Fruit fly (Drosophila melanogaster) whole organism, prepupa: ENCODE data around the gene ZC3H3.

Source experiments
- CG10631 ChIP-seq: fragments of 200-800 bp; sonication (Bioruptor generic); optimal IDR thresholded peaks from 2 replicates; lab custom pipeline; 2016; ENCODE audit warnings: missing biosample characterization, missing genetic modification characterization
- CG10669 ChIP-seq: fragments of 200-800 bp; sonication (Bioruptor generic); optimal IDR thresholded peaks from 3 replicates; lab custom pipeline; 2018; ENCODE audit warnings: missing biosample characterization, mild to moderate bottlenecking, missing genetic modification characterization, moderate library complexity
- CG11294 ChIP-seq: fragments of 200-800 bp; sonication (Bioruptor generic); IDR thresholded peaks from 2 replicates; pipeline ENCODE4 v1.3.6; 2022; ENCODE audit warnings: missing biosample characterization, missing genetic modification characterization
- CG11762 ChIP-seq: fragments of 200-800 bp; sonication (Bioruptor generic); optimal IDR thresholded peaks from 3 replicates; lab custom pipeline; 2016; ENCODE audit warnings: missing biosample characterization, missing genetic modification characterization; ENCODE audit not compliant: insufficient read depth
- CG11902 ChIP-seq: fragments of 200-800 bp; sonication (Bioruptor generic); optimal IDR thresholded peaks from 3 replicates; lab custom pipeline; 2016; ENCODE audit warnings: missing biosample characterization, missing genetic modification characterization
- CG15336 ChIP-seq: fragments of 200-800 bp; sonication (Bioruptor generic); IDR thresholded peaks from 2 replicates; pipeline ENCODE4 v1.3.6; 2022; ENCODE audit warnings: missing biosample characterization, missing genetic modification characterization
- CG16779 ChIP-seq: fragments of 200-800 bp; sonication (Bioruptor generic); optimal IDR thresholded peaks from 3 replicates; lab custom pipeline; 2017; ENCODE audit warnings: missing biosample characterization, mild to moderate bottlenecking, missing genetic modification characterization
- CG3032 ChIP-seq: fragments of 200-800 bp; optimal IDR thresholded peaks from 2 replicates; lab custom pipeline; 2019; ENCODE audit warnings: missing biosample characterization, mild to moderate bottlenecking, missing genetic modification characterization, moderate library complexity
- CG31627 ChIP-seq: fragments of 200-800 bp; sonication (Bioruptor generic); optimal IDR thresholded peaks from 3 replicates; lab custom pipeline; 2016; ENCODE audit warnings: missing biosample characterization, missing genetic modification characterization
- CG32006 ChIP-seq: fragments of 200-800 bp; sonication (Bioruptor generic); optimal IDR thresholded peaks from 3 replicates; lab custom pipeline; 2017; ENCODE audit warnings: missing biosample characterization, mild to moderate bottlenecking, missing genetic modification characterization
- CG34406 ChIP-seq: fragments of 200-800 bp; sonication (Bioruptor generic); optimal IDR thresholded peaks from 3 replicates; lab custom pipeline; 2016; ENCODE audit warnings: missing biosample characterization, missing genetic modification characterization
- CG3919 ChIP-seq: fragments of 200-800 bp; sonication (Bioruptor generic); optimal IDR thresholded peaks from 3 replicates; lab custom pipeline; 2016; ENCODE audit warnings: missing biosample characterization, missing genetic modification characterization
- CG4318 ChIP-seq: fragments of 200-800 bp; sonication (Bioruptor generic); optimal IDR thresholded peaks from 3 replicates; lab custom pipeline; 2017; ENCODE audit warnings: missing biosample characterization, mild to moderate bottlenecking, missing genetic modification characterization
- CG6163 ChIP-seq: fragments of 200-800 bp; sonication (Bioruptor generic); IDR thresholded peaks from 3 replicates; pipeline ENCODE4 v1.3.6; 2022; ENCODE audit warnings: missing biosample characterization, missing genetic modification characterization
- CG6276 ChIP-seq: fragments of 200-800 bp; sonication (Bioruptor generic); optimal IDR thresholded peaks from 2 replicates; lab custom pipeline; 2017; ENCODE audit warnings: missing biosample characterization, mild to moderate bottlenecking, missing genetic modification characterization
- CG6792 ChIP-seq: fragments of 200-800 bp; sonication (Bioruptor generic); optimal IDR thresholded peaks from 3 replicates; lab custom pipeline; 2016; ENCODE audit warnings: missing biosample characterization, missing genetic modification characterization
- CG6854 ChIP-seq: fragments of 200-800 bp; sonication (Bioruptor generic); optimal IDR thresholded peaks from 2 replicates; lab custom pipeline; 2017; ENCODE audit warnings: missing biosample characterization, mild to moderate bottlenecking, missing genetic modification characterization
- CG7368 ChIP-seq: fragments of 200-800 bp; sonication (Bioruptor generic); optimal IDR thresholded peaks from 3 replicates; lab custom pipeline; 2016; ENCODE audit warnings: missing biosample characterization, missing genetic modification characterization
- CG8119 ChIP-seq: fragments of 200-800 bp; sonication (Bioruptor generic); IDR thresholded peaks from 3 replicates; pipeline ENCODE4 v1.3.6; 2022; ENCODE audit warnings: missing biosample characterization, missing genetic modification characterization
- CG8319 ChIP-seq: fragments of 200-800 bp; sonication (Bioruptor generic); optimal IDR thresholded peaks from 3 replicates; lab custom pipeline; 2016; ENCODE audit warnings: missing biosample characterization, missing genetic modification characterization
- CG8632 ChIP-seq: fragments of 200-800 bp; sonication (Bioruptor generic); optimal IDR thresholded peaks from 3 replicates; lab custom pipeline; 2016; ENCODE audit warnings: missing biosample characterization, missing genetic modification characterization
- CG9139 ChIP-seq: fragments of 200-800 bp; sonication (Bioruptor generic); optimal IDR thresholded peaks from 3 replicates; lab custom pipeline; 2017; ENCODE audit warnings: missing biosample characterization, mild to moderate bottlenecking, missing genetic modification characterization
- Eip78C ChIP-seq: fragments of 200-800 bp; sonication (Bioruptor generic); peaks from one replicate; lab custom pipeline; 2016; ENCODE audit warnings: missing biosample characterization, missing genetic modification characterization
- Eip93F ChIP-seq: fragments of 200-800 bp; sonication (Bioruptor generic); optimal IDR thresholded peaks from 2 replicates; lab custom pipeline; 2016; ENCODE audit warnings: missing biosample characterization, mild to moderate bottlenecking, missing genetic modification characterization
- Ets21C ChIP-seq: fragments of 200-800 bp; sonication (Bioruptor generic); optimal IDR thresholded peaks from 3 replicates; lab custom pipeline; 2016; ENCODE audit warnings: missing biosample characterization, missing genetic modification characterization
- Ets96B ChIP-seq: fragments of 200-800 bp; optimal IDR thresholded peaks from 2 replicates; lab custom pipeline; 2019; ENCODE audit warnings: missing biosample characterization, mild to moderate bottlenecking, missing genetic modification characterization, moderate library complexity
- Gug ChIP-seq: fragments of 200-800 bp; sonication (Bioruptor generic); IDR thresholded peaks from 2 replicates; pipeline ENCODE4 v1.3.6; 2022; ENCODE audit warnings: missing biosample characterization, missing genetic modification characterization
- Hr38 ChIP-seq: sonication (Bioruptor generic); optimal IDR thresholded peaks from 2 replicates; lab custom pipeline; 2016; ENCODE audit warnings: missing biosample characterization, missing genetic modification characterization
- Hr39 ChIP-seq: fragments of 200-800 bp; sonication (Bioruptor generic); optimal IDR thresholded peaks from 2 replicates; lab custom pipeline; 2016; ENCODE audit warnings: missing biosample characterization, missing genetic modification characterization
- Hr4 ChIP-seq: fragments of 200-800 bp; sonication (Bioruptor generic); optimal IDR thresholded peaks from 3 replicates; lab custom pipeline; 2016; ENCODE audit warnings: missing biosample characterization, missing genetic modification characterization
- Met ChIP-seq: fragments of 200-800 bp; sonication (Bioruptor generic); optimal IDR thresholded peaks from 3 replicates; lab custom pipeline; 2016; ENCODE audit warnings: missing biosample characterization, missing genetic modification characterization
- OdsH ChIP-seq: fragments of 200-800 bp; sonication (Bioruptor generic); optimal IDR thresholded peaks from 3 replicates; lab custom pipeline; 2016; ENCODE audit warnings: missing biosample characterization, missing genetic modification characterization
- Smox ChIP-seq: fragments of 200-800 bp; sonication (Bioruptor generic); optimal IDR thresholded peaks from 3 replicates; lab custom pipeline; 2016; ENCODE audit warnings: missing biosample characterization, missing genetic modification characterization
- Sox14 ChIP-seq: fragments of 200-800 bp; sonication (Bioruptor generic); optimal IDR thresholded peaks from 3 replicates; lab custom pipeline; 2016; ENCODE audit warnings: missing biosample characterization, missing genetic modification characterization
- Sox15 ChIP-seq: fragments of 200-800 bp; sonication (Bioruptor generic); optimal IDR thresholded peaks from 3 replicates; lab custom pipeline; 2016; ENCODE audit warnings: missing biosample characterization, missing genetic modification characterization
- acj6 ChIP-seq: fragments of 200-800 bp; sonication (Bioruptor generic); optimal IDR thresholded peaks from 3 replicates; lab custom pipeline; 2016; ENCODE audit warnings: missing biosample characterization, missing genetic modification characterization
- dac ChIP-seq: fragments of 200-800 bp; sonication (Bioruptor generic); optimal IDR thresholded peaks from 2 replicates; lab custom pipeline; 2017; ENCODE audit warnings: missing biosample characterization, mild to moderate bottlenecking, missing genetic modification characterization
- dsx ChIP-seq: fragments of 200-800 bp; optimal IDR thresholded peaks from 3 replicates; lab custom pipeline; 2019; ENCODE audit warnings: missing biosample characterization, mild to moderate bottlenecking, missing genetic modification characterization, moderate library complexity; ENCODE audit not compliant: poor library complexity, severe bottlenecking
- fd59A ChIP-seq: fragments of 200-800 bp; sonication (Bioruptor generic); optimal IDR thresholded peaks from 2 replicates; lab custom pipeline; 2017; ENCODE audit warnings: missing biosample characterization, mild to moderate bottlenecking, missing genetic modification characterization, missing genetic modification reagents
- fkh ChIP-seq: fragments of 200-800 bp; sonication (Bioruptor generic); optimal IDR thresholded peaks from 3 replicates; lab custom pipeline; 2017; ENCODE audit warnings: missing biosample characterization, mild to moderate bottlenecking, missing genetic modification characterization, moderate library complexity
- lz ChIP-seq: fragments of 200-800 bp; sonication (Bioruptor generic); optimal IDR thresholded peaks from 3 replicates; lab custom pipeline; 2016; ENCODE audit warnings: missing biosample characterization, missing genetic modification characterization
- net ChIP-seq: fragments of 200-800 bp; sonication (Bioruptor generic); optimal IDR thresholded peaks from 3 replicates; lab custom pipeline; 2016; ENCODE audit warnings: missing biosample characterization, missing genetic modification characterization
- pdm3 ChIP-seq: fragments of 200-800 bp; sonication (Bioruptor generic); optimal IDR thresholded peaks from 3 replicates; lab custom pipeline; 2016; ENCODE audit warnings: missing biosample characterization, missing genetic modification characterization
- salr ChIP-seq, 2 experiments: fragments of 200-800 bp; sonication (Bioruptor generic); optimal IDR thresholded peaks; 3 replicates each; lab custom pipeline; 2016 to 2018; ENCODE audit warnings: missing biosample characterization in 2 of 2, missing genetic modification characterization in 2 of 2, mild to moderate bottlenecking in 1 of 2
- spab ChIP-seq: fragments of 200-800 bp; sonication (Bioruptor generic); optimal IDR thresholded peaks from 2 replicates; lab custom pipeline; 2017; ENCODE audit warnings: missing biosample characterization, mild to moderate bottlenecking, missing genetic modification characterization, missing genetic modification reagents
- ss ChIP-seq, 2 experiments: fragments of 200-800 bp; sonication (Bioruptor generic); optimal IDR thresholded peaks; 2 replicates in 1 of 2; 3 replicates in 1 of 2; lab custom pipeline; 2017 to 2018; ENCODE audit warnings: mild to moderate bottlenecking in 2 of 2, missing biosample characterization in 2 of 2, missing genetic modification characterization in 2 of 2, moderate library complexity in 1 of 2
- topi ChIP-seq: fragments of 200-800 bp; sonication (Bioruptor generic); optimal IDR thresholded peaks from 3 replicates; lab custom pipeline; 2016; ENCODE audit warnings: missing biosample characterization, missing genetic modification characterization
- vri ChIP-seq: fragments of 200-800 bp; sonication (Bioruptor generic); optimal IDR thresholded peaks from 3 replicates; lab custom pipeline; 2016; ENCODE audit warnings: missing biosample characterization, mild to moderate bottlenecking, missing genetic modification characterization

ZC3H3 gene

dm6 chr3L:8547104-8547523 lies 37.6 kb upstream of the ZC3H3 start (continued):
- peak; percentile 29 for TF ChIP-seq fd59A (GFP tag; lab: Kevin White, UChicago)
- TF ChIP-seq CG10631 (GFP tag; lab: Kevin White, UChicago), result peak; percentile 63
- TF ChIP-seq CG11762 (GFP tag; lab: Kevin White, UChicago), result peak; percentile 36
- TF ChIP-seq CG7368 (GFP tag; lab: Kevin White, UChicago), result no peak
- TF ChIP-seq CG8319 (GFP tag; lab: Kevin White, UChicago), result no peak
- peak; percentile 71; the same call in 1 of the 2 replicates for TF ChIP-seq CG11294
- TF ChIP-seq CG15336, result peak; percentile 80
- TF ChIP-seq CG10669 (GFP tag; lab: Kevin White, UChicago), result peak; percentile 45
- TF ChIP-seq CG6163 (GFP tag; lab: Robert Waterston, UW), result peak; percentile 60; the same call in 2 of the 3 replicates
- TF ChIP-seq dac, result peak; percentile 46
- TF ChIP-seq CG6792 (GFP tag; lab: Kevin White, UChicago), result peak; percentile 34
- TF ChIP-seq salr (GFP tag; optimal IDR thresholded peaks at IDR 0.05; lab: Kevin White, UChicago), result peak in 1 of 2 experiments; percentile 44
- peak in 1 of 2 experiments; percentile 12 for TF ChIP-seq ss (GFP tag; optimal IDR thresholded peaks at IDR 0.05; lab: Kevin White, UChicago)
- TF ChIP-seq Smox (GFP tag; lab: Kevin White, UChicago), result no peak
- TF ChIP-seq, all 60 proteins: peak for 42

- peak; percentile 75 for TF ChIP-seq Eip78C (GFP tag; lab: Kevin White, UChicago)
- TF ChIP-seq CG15336, result peak; percentile 64; the same call in 1 of the 2 replicates
- peak; percentile 10 for TF ChIP-seq CG34406
- TF ChIP-seq Eip93F (GFP tag; lab: Kevin White, UChicago), result peak; percentile 71
- TF ChIP-seq CG9139 (GFP tag; lab: Kevin White, UChicago), result peak; percentile 85
- peak; percentile 78 for TF ChIP-seq Sox14 (GFP tag; lab: Kevin White, UChicago)
- TF ChIP-seq Smox (GFP tag; lab: Kevin White, UChicago), result no peak
- TF ChIP-seq CG6276 (GFP tag; lab: Kevin White, UChicago), result peak; percentile 49
- no peak for TF ChIP-seq dac
- TF ChIP-seq acj6, result no peak
- peak; percentile 12 for TF ChIP-seq CG11762 (GFP tag; lab: Kevin White, UChicago)
- TF ChIP-seq OdsH (GFP tag; lab: Kevin White, UChicago), result no peak
- peak; percentile 65 for TF ChIP-seq vri (GFP tag; lab: Kevin White, UChicago)
- no peak for TF ChIP-seq CG4318 (GFP tag; lab: Kevin White, UChicago)
- TF ChIP-seq lz, result no peak
- TF ChIP-seq CG8119, result peak; percentile 70
- peak; percentile 56 to 67 for TF ChIP-seq ss (GFP tag; optimal IDR thresholded peaks at IDR 0.05; lab: Kevin White, UChicago)
- peak; percentile 15 for TF ChIP-seq CG3032 (tag; lab: Kevin White, UChicago)
- peak; percentile 57 for TF ChIP-seq CG16779 (tag; lab: Kevin White, UChicago)
- TF ChIP-seq Sox15 (GFP tag; lab: Kevin White, UChicago), result no peak
- TF ChIP-seq CG31627, result no peak
- TF ChIP-seq net (GFP tag; lab: Kevin White, UChicago), result peak; percentile 68
- TF ChIP-seq Met (GFP tag; lab: Kevin White, UChicago), result peak; percentile 39
- peak; percentile 57 for TF ChIP-seq dsx (GFP tag; lab: Kevin White, UChicago)
- TF ChIP-seq CG10631 (GFP tag; lab: Kevin White, UChicago), result no peak
- TF ChIP-seq Ets21C (GFP tag; lab: Kevin White, UChicago), result no peak
- no peak for TF ChIP-seq Hr39 (GFP tag; lab: Kevin White, UChicago)
- TF ChIP-seq Hr4 (GFP tag; lab: Kevin White, UChicago), result no peak
- peak; percentile 79 for TF ChIP-seq CG6854 (GFP tag; lab: Kevin White, UChicago)
- no peak for TF ChIP-seq pdm3 (GFP tag; lab: Kevin White, UChicago)
- TF ChIP-seq Hr38 (GFP tag; lab: Kevin White, UChicago), result no peak
- TF ChIP-seq fd59A (GFP tag; lab: Kevin White, UChicago), result no peak
- TF ChIP-seq CG7368 (GFP tag; lab: Kevin White, UChicago), result peak; percentile 14
- no peak for TF ChIP-seq Gug (GFP tag; lab: Robert Waterston, UW)
- peak; percentile 92 for TF ChIP-seq fkh (GFP tag; lab: Kevin White, UChicago)
- TF ChIP-seq topi (GFP tag; lab: Kevin White, UChicago), result peak; percentile 16
- TF ChIP-seq CG32006 (GFP tag; lab: Kevin White, UChicago), result no peak
- no peak for TF ChIP-seq CG8319 (GFP tag; lab: Kevin White, UChicago)
- TF ChIP-seq CG11902 (GFP tag; lab: Kevin White, UChicago), result no peak
- peak; percentile 64 for TF ChIP-seq CG3919 (GFP tag; lab: Kevin White, UChicago)
- no peak for TF ChIP-seq spab (GFP tag; lab: Kevin White, UChicago)
- no peak for TF ChIP-seq CG8632 (GFP tag; lab: Kevin White, UChicago)
- peak; percentile 7 for TF ChIP-seq Ets96B (tag; lab: Kevin White, UChicago)
Observed at dm6 chr3L:8546355-8546771, 36.8 kb upstream of the ZC3H3 start.
